Fruit fly (Drosophila melanogaster): ENCODE results near the gene CG14115.

CG14115 gene

dm6 chr3L:13021727-13022126, 39.5 kb downstream of the CG14115 start (continued):
- peak; percentile 11 for TF ChIP-seq CG1603 (tag; optimal IDR thresholded peaks at IDR 0.05)
- TF ChIP-seq CG15601 (tag; optimal IDR thresholded peaks at IDR 0.05), result peak; percentile 52
- TF ChIP-seq pan (optimal IDR thresholded peaks at IDR 0.05), result no peak
- TF ChIP-seq pan (GFP tag; optimal IDR thresholded peaks at IDR 0.05 in 1 of 2, IDR thresholded peaks at IDR 0.05 in 1 of 2), result peak in 1 of 2 experiments; percentile 38
- TF ChIP-seq tgo (GFP tag; IDR thresholded peaks at IDR 0.05), result no peak; the same call in 2 of the 3 replicates
- TF ChIP-seq E2f2 (GFP tag; IDR thresholded peaks at IDR 0.05), result 0 out of 2 replicates have a peak, but pooled peaks have one; percentile 17
- no peak for TF ChIP-seq az2 (GFP tag; optimal IDR thresholded peaks at IDR 0.05)
- no peak for TF ChIP-seq CG4328 (GFP tag; optimal IDR thresholded peaks at IDR 0.05)
- no peak for TF ChIP-seq D (optimal IDR thresholded peaks at IDR 0.05)
- TF ChIP-seq D (GFP tag; optimal IDR thresholded peaks at IDR 0.05), result no peak
- peak; percentile 11 for TF ChIP-seq CG13424 (tag; optimal IDR thresholded peaks at IDR 0.05)
- peak; percentile 47; the same call in 1 of the 2 replicates for TF ChIP-seq Drgx (GFP tag; IDR thresholded peaks at IDR 0.05)
- TF ChIP-seq bigmax (GFP tag; optimal IDR thresholded peaks at IDR 0.05), result no peak

DNA sequence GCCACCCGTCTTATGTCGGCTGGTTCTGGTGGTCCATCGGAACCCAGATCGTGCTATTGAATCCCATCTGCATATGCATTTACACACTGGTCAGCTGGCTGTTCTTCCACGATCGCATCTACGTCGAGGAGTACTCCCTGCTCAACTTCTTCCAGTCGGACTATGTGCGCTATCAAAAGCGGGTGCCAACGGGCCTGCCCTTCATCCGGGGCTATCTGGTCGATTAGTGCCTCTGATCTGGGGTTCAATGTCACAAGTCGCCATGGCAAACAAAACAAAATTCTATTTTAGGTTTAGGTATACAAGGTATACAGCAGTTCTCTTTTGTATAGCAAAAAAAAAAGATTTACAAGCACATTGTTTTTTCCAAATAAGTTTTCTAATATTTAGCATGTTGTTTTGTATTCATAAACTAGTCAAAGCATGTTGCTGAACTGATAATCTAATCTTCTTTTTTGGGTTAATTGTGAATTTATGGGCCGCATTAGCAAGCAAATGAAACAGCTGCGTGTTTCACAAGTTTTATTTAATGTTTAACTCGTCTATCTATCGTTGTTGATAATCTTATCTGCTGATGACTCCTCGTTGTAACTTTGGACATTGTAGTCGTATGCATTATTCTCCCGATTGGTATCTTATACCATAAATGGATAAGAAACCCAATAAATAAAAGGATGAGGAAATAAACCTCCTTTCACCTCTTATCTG, 41.8 kb downstream of the CG14115 start:
- peak; percentile 74 for TF ChIP-seq exex (tag; optimal IDR thresholded peaks at IDR 0.05)
- peak; percentile 88 for TF ChIP-seq CG34376 (GFP tag; optimal IDR thresholded peaks at IDR 0.05)
- TF ChIP-seq sens-2 (GFP tag; IDR thresholded peaks at IDR 0.05), result no peak
- TF ChIP-seq abd-A (tag; optimal IDR thresholded peaks at IDR 0.05), result peak; percentile 40
- no peak for TF ChIP-seq Dp (GFP tag; optimal IDR thresholded peaks at IDR 0.05)
- TF ChIP-seq chinmo (GFP tag; IDR thresholded peaks at IDR 0.05; ENCODE audit: partially characterized antibody), result 0 out of 4 replicates have a peak, but pooled peaks have one; percentile 71
- TF ChIP-seq CG9727 (GFP tag; optimal IDR thresholded peaks at IDR 0.05), result no peak
- TF ChIP-seq Stat92E (GFP tag; optimal IDR thresholded peaks at IDR 0.05), result no peak
- TF ChIP-seq eve (GFP tag; optimal IDR thresholded peaks at IDR 0.05), result peak in 1 of 2 experiments; percentile 78
- TF ChIP-seq mirr (GFP tag; optimal IDR thresholded peaks at IDR 0.05), result peak; percentile 25
- TF ChIP-seq hkb (optimal IDR thresholded peaks at IDR 0.05), result no peak
- TF ChIP-seq hkb (GFP tag; IDR thresholded peaks at IDR 0.05), result no peak
- TF ChIP-seq sug (tag; optimal IDR thresholded peaks at IDR 0.05), result peak; percentile 44
- TF ChIP-seq CG33213 (GFP tag; optimal IDR thresholded peaks at IDR 0.05), result no peak
- TF ChIP-seq chn (GFP tag; optimal IDR thresholded peaks at IDR 0.05), result no peak
- TF ChIP-seq zfh1 (GFP tag; IDR thresholded peaks at IDR 0.05), result 0 out of 3 replicates have a peak, but pooled peaks have one; percentile 10
- TF ChIP-seq ftz-f1 (GFP tag; optimal IDR thresholded peaks at IDR 0.05), result peak; percentile 64
- TF ChIP-seq CG13287 (GFP tag; IDR thresholded peaks at IDR 0.05; ENCODE audit: partially characterized antibody), result no peak
- TF ChIP-seq HmgD (GFP tag; optimal IDR thresholded peaks at IDR 0.05), result no peak

DNA sequence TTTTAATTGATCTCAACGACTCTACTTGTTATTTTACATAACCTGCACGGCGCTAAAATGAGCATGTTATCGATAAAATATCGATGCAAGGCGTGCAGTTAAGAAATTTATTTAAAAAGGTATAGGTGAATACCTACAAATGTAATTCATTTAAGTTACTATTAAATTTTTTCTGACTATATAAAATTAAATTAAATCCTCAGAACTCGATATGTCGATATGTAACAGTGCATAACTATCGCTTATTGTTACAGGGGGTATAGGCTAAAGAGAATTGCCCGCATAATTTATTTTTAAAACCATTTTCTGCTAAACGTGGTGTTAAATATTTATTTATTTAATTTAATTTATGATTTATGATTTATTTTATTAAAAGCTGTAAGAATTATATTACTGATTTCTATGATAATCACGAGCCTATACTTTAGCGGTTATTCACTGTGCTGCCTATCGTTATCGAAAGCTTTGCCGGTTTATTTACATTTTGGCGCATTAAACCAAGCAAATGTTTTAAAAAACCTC, 43.4 kb downstream of the CG14115 start, which contains the start of the genes mRpL20 and Icmt:
Gene mRpL20 (minus strand): TSS at position 65 of the 522 bp plus-strand sequence.
Gene Icmt (plus strand): TSS at position 464 of the 522 bp plus-strand sequence.
- peak; percentile 77 for TF ChIP-seq bigmax (GFP tag; optimal IDR thresholded peaks at IDR 0.05)
- TF ChIP-seq CG32532 (GFP tag; IDR thresholded peaks at IDR 0.05), result peak; percentile 98
- TF ChIP-seq Doc3 (GFP tag; IDR thresholded peaks at IDR 0.05; ENCODE audit: partially characterized antibody), result peak; percentile 72
- peak; percentile 49 for TF ChIP-seq Bdp1 (GFP tag; optimal IDR thresholded peaks at IDR 0.05)
- peak; percentile 93 for TF ChIP-seq NFAT (GFP tag; IDR thresholded peaks at IDR 0.05)
- peak; percentile 97 for TF ChIP-seq CG3847 (GFP tag; IDR thresholded peaks at IDR 0.05)
- TF ChIP-seq CG8281 (tag; optimal IDR thresholded peaks at IDR 0.05), result peak; percentile 67
- peak; percentile 97 for TF ChIP-seq CG15269 (tag; optimal IDR thresholded peaks at IDR 0.05)
- TF ChIP-seq repo (GFP tag; optimal IDR thresholded peaks at IDR 0.05), result no peak
- TF ChIP-seq CG6689 (GFP tag; IDR thresholded peaks at IDR 0.05), result peak; percentile 97
- TF ChIP-seq CG7928 (GFP tag; optimal IDR thresholded peaks at IDR 0.05), result peak; percentile 57
- TF ChIP-seq Oaz (GFP tag; IDR thresholded peaks at IDR 0.05), result peak; percentile 93
- peak; percentile 76 for TF ChIP-seq knrl (GFP tag; IDR thresholded peaks at IDR 0.05; ENCODE audit: partially characterized antibody)
- TF ChIP-seq Blimp-1 (GFP tag; optimal IDR thresholded peaks at IDR 0.05), result peak; percentile 84
- peak; percentile 95 for TF ChIP-seq CG13424 (tag; optimal IDR thresholded peaks at IDR 0.05)
- peak; percentile 97 for TF ChIP-seq CG32772 (GFP tag; IDR thresholded peaks at IDR 0.05)
- TF ChIP-seq Fer1 (GFP tag; optimal IDR thresholded peaks at IDR 0.05), result peak; percentile 85
- peak; percentile 73 for TF ChIP-seq CG6765 (GFP tag; optimal IDR thresholded peaks at IDR 0.05)
